Worm (Caenorhabditis elegans) whole organism, late embryonic: ENCODE measurements around the gene F28H6.8.

Experiments
- C08G9.2 ChIP-seq: sonication (generic microtip); optimal IDR thresholded peaks from 2 replicates; lab custom pipeline; 2016; ENCODE audit warnings: mild to moderate bottlenecking, missing genetic modification characterization, moderate library complexity, missing compliant biosample characterization
- K09A11.1 ChIP-seq: sonication (generic microtip); optimal IDR thresholded peaks from 2 replicates; lab custom pipeline; 2017; ENCODE audit warnings: antibody characterized with exemption, mild to moderate bottlenecking, missing genetic modification characterization, missing compliant biosample characterization; ENCODE audit not compliant: insufficient read depth
- T23F11.4 ChIP-seq: fragments of 200-800 bp; sonication (Bioruptor generic); optimal IDR thresholded peaks from 2 replicates; lab custom pipeline; 2018; ENCODE audit warnings: mild to moderate bottlenecking, missing genetic modification characterization, missing compliant biosample characterization
- Y22D7AL.16 ChIP-seq: sonication (generic microtip); optimal IDR thresholded peaks from 2 replicates; lab custom pipeline; 2016; ENCODE audit warnings: missing genetic modification characterization, missing compliant biosample characterization
- ahr-1 ChIP-seq: sonication (generic microtip); optimal IDR thresholded peaks from 2 replicates; lab custom pipeline; 2016; ENCODE audit warnings: missing genetic modification characterization, missing compliant biosample characterization
- ama-1 ChIP-seq: fragments of 150-350 bp; optimal IDR thresholded peaks from 2 replicates; lab custom pipeline; 2014
- ceh-14 ChIP-seq: sonication (generic microtip); optimal IDR thresholded peaks from 2 replicates; lab custom pipeline; 2016; ENCODE audit warnings: missing genotype, missing genetic modification characterization, missing compliant biosample characterization
- ceh-18 ChIP-seq: sonication (generic microtip); optimal IDR thresholded peaks from 2 replicates; lab custom pipeline; 2016; ENCODE audit warnings: missing genetic modification characterization, missing compliant biosample characterization
- ceh-2 ChIP-seq: sonication (generic microtip); optimal IDR thresholded peaks from 2 replicates; lab custom pipeline; 2016; ENCODE audit warnings: missing genotype, missing genetic modification characterization, missing compliant biosample characterization
- ceh-30 ChIP-seq: fragments of 150-350 bp; optimal IDR thresholded peaks from 2 replicates; lab custom pipeline; 2014; ENCODE audit warnings: missing biosample characterization, missing genetic modification characterization
- ceh-31 ChIP-seq: sonication (generic microtip); optimal IDR thresholded peaks from 2 replicates; lab custom pipeline; 2016; ENCODE audit warnings: missing genetic modification characterization, missing compliant biosample characterization
- ceh-34 ChIP-seq: sonication (generic microtip); optimal IDR thresholded peaks from 2 replicates; lab custom pipeline; 2016; ENCODE audit warnings: mild to moderate bottlenecking, missing genetic modification characterization, missing compliant biosample characterization
- ceh-48 ChIP-seq: sonication (generic microtip); optimal IDR thresholded peaks from 2 replicates; lab custom pipeline; 2016; ENCODE audit warnings: missing genetic modification characterization, inconsistent platforms, missing compliant biosample characterization
- ceh-6 ChIP-seq: fragments of 200-800 bp; sonication (Bioruptor generic); optimal IDR thresholded peaks from 2 replicates; lab custom pipeline; 2018; ENCODE audit warnings: mild to moderate bottlenecking, missing genetic modification characterization, missing compliant biosample characterization
- ceh-9 ChIP-seq: sonication (generic microtip); optimal IDR thresholded peaks from 2 replicates; lab custom pipeline; 2016; ENCODE audit warnings: mild to moderate bottlenecking, missing genetic modification characterization, inconsistent platforms, missing compliant biosample characterization
- che-1 ChIP-seq: sonication (generic microtip); optimal IDR thresholded peaks from 2 replicates; lab custom pipeline; 2016; ENCODE audit warnings: mild to moderate bottlenecking, missing genetic modification characterization, missing compliant biosample characterization
- dve-1 ChIP-seq: sonication (generic microtip); optimal IDR thresholded peaks from 2 replicates; lab custom pipeline; 2017; ENCODE audit warnings: antibody characterized with exemption, mild to moderate bottlenecking, missing genetic modification characterization, missing compliant biosample characterization
- ets-4 ChIP-seq: sonication (generic microtip); optimal IDR thresholded peaks from 2 replicates; lab custom pipeline; 2016; ENCODE audit warnings: missing genetic modification characterization, missing compliant biosample characterization
- eyg-1 ChIP-seq: sonication (generic microtip); optimal IDR thresholded peaks from 2 replicates; lab custom pipeline; 2016; ENCODE audit warnings: missing genotype, missing genetic modification characterization, missing compliant biosample characterization
- fkh-6 ChIP-seq: sonication (generic microtip); optimal IDR thresholded peaks from 2 replicates; lab custom pipeline; 2016; ENCODE audit warnings: missing genetic modification characterization, missing compliant biosample characterization
- gmeb-2 ChIP-seq: sonication (generic microtip); optimal IDR thresholded peaks from 2 replicates; lab custom pipeline; 2016; ENCODE audit warnings: missing genetic modification characterization, inconsistent platforms, missing compliant biosample characterization
- hlh-13 ChIP-seq: fragments of 200-800 bp; sonication (Bioruptor generic); optimal IDR thresholded peaks from 2 replicates; lab custom pipeline; 2018; ENCODE audit warnings: mild to moderate bottlenecking, missing genetic modification characterization, missing compliant biosample characterization
- hlh-15 ChIP-seq: sonication (generic microtip); optimal IDR thresholded peaks from 2 replicates; lab custom pipeline; 2016; ENCODE audit warnings: missing genetic modification characterization, missing compliant biosample characterization
- hlh-30 ChIP-seq: sonication (generic microtip); optimal IDR thresholded peaks from 2 replicates; lab custom pipeline; 2017; ENCODE audit warnings: antibody characterized with exemption, missing genetic modification characterization, missing compliant biosample characterization; ENCODE audit not compliant: insufficient read depth
- lim-6 ChIP-seq: sonication (generic microtip); optimal IDR thresholded peaks from 2 replicates; lab custom pipeline; 2016; ENCODE audit warnings: missing genetic modification characterization, missing compliant biosample characterization
- mec-3 ChIP-seq: sonication (generic microtip); optimal IDR thresholded peaks from 2 replicates; lab custom pipeline; 2016; ENCODE audit warnings: borderline replicate concordance, missing genetic modification characterization, missing compliant biosample characterization
- nfya-1 ChIP-seq: sonication (generic microtip); optimal IDR thresholded peaks from 2 replicates; lab custom pipeline; 2017; ENCODE audit warnings: missing genetic modification characterization, mild to moderate bottlenecking, missing compliant biosample characterization, antibody characterized with exemption, moderate library complexity
- nhr-232 ChIP-seq: sonication (generic microtip); optimal IDR thresholded peaks from 2 replicates; lab custom pipeline; 2016; ENCODE audit warnings: missing genetic modification characterization, missing compliant biosample characterization
- npax-4 ChIP-seq: sonication (generic microtip); optimal IDR thresholded peaks from 2 replicates; lab custom pipeline; 2016; ENCODE audit warnings: missing genetic modification characterization, missing compliant biosample characterization
- odd-2 ChIP-seq: sonication (generic microtip); optimal IDR thresholded peaks from 2 replicates; lab custom pipeline; 2017; ENCODE audit warnings: antibody characterized with exemption, mild to moderate bottlenecking, missing genetic modification characterization, missing compliant biosample characterization
- pha-4 ChIP-seq: fragments of 150-350 bp; optimal IDR thresholded peaks from 2 replicates; lab custom pipeline; 2018; ENCODE audit warnings: missing biosample characterization, missing genetic modification reagents, missing genetic modification characterization
- sdc-2 ChIP-seq: sonication (generic microtip); optimal IDR thresholded peaks from 2 replicates; lab custom pipeline; 2016; ENCODE audit warnings: missing genotype, missing genetic modification characterization, missing compliant biosample characterization
- sox-4 ChIP-seq: sonication (generic microtip); optimal IDR thresholded peaks from 2 replicates; lab custom pipeline; 2017; ENCODE audit warnings: mild to moderate bottlenecking, missing genetic modification characterization, inconsistent platforms, missing compliant biosample characterization
- tbx-2 ChIP-seq: sonication (generic microtip); optimal IDR thresholded peaks from 2 replicates; lab custom pipeline; 2016; ENCODE audit warnings: missing genetic modification characterization, missing compliant biosample characterization
- tbx-7 ChIP-seq: sonication (generic microtip); optimal IDR thresholded peaks from 2 replicates; lab custom pipeline; 2016; ENCODE audit warnings: missing genotype, missing genetic modification characterization, missing compliant biosample characterization
- ttx-3 ChIP-seq: sonication (generic microtip); optimal IDR thresholded peaks from 2 replicates; lab custom pipeline; 2016; ENCODE audit warnings: missing genetic modification reagents, missing genetic modification characterization, missing compliant biosample characterization
- unc-3 ChIP-seq, 2 experiments: fragments of 200-800 bp in 1 of 2; sonication (Bioruptor generic) in 1 of 2; sonication (generic microtip) in 1 of 2; conservative IDR thresholded peaks in 1 of 2; optimal IDR thresholded peaks in 1 of 2; 2 replicates each; pipeline versions ENCODE4 v1.3.6 to Lab custom; 2016 to 2022; ENCODE audit warnings: missing compliant biosample characterization in 2 of 2, missing genetic modification characterization in 2 of 2, missing genetic modification reagents in 1 of 2
- unc-55 ChIP-seq: sonication (generic microtip); optimal IDR thresholded peaks from 2 replicates; lab custom pipeline; 2017; ENCODE audit warnings: missing biosample characterization, missing genetic modification reagents, missing genetic modification characterization
- zip-5 ChIP-seq: sonication (generic microtip); optimal IDR thresholded peaks from 2 replicates; lab custom pipeline; 2016; ENCODE audit warnings: missing genetic modification characterization, missing compliant biosample characterization
- ztf-16 ChIP-seq: sonication (generic microtip); optimal IDR thresholded peaks from 2 replicates; lab custom pipeline; 2017; ENCODE audit warnings: missing genetic modification characterization, missing compliant biosample characterization

F28H6.8 gene

DNA sequence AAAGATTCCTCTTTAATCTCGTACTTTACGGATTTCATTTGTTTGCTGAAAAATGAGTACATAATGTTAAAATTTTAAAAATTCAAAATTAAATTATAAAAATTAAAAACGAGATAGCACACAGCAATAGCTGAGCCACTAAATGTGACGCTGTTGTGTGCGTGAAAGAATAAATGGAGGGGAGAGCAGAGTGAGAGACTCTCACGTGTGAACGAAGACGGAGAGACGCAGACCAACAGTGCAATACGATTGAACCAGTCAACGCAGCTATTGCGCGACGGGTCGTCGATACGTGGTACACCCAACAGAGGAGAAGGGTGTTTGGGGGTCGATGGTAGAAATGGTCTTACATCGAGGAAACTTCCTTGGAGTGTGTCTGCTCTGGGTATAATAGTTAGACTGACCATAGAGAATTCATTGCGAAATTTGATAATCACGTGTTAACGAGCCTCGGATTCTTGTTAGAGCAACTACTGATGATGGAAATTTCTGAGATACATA lies 35.5 kb downstream of the F28H6.8 start, which contains the start of gene F16B12.4:
Gene F16B12.4, minus strand, starts transcription at position 51 of the 501 bp plus-strand sequence.
- TF ChIP-seq unc-3 (GFP tag; conservative IDR thresholded peaks at IDR 0.05; lab: Robert Waterston, UW) (no peak), unc-3 (tag; optimal IDR thresholded peaks at IDR 0.05; lab: Kevin White, UChicago) (no peak), sdc-2 (tag; lab: Kevin White, UChicago) (peak; percentile 1), ceh-31 (tag; lab: Kevin White, UChicago) (peak; percentile 24), fkh-6 (tag; lab: Kevin White, UChicago) (no peak), hlh-30 (tag; lab: Kevin White, UChicago) (peak; percentile 73), zip-5 (tag; lab: Kevin White, UChicago) (no peak), tbx-7 (tag; lab: Kevin White, UChicago) (no peak), ets-4 (tag; lab: Kevin White, UChicago) (no peak), nfya-1 (tag; lab: Kevin White, UChicago) (peak; percentile 61), unc-55 (GFP tag; lab: Kevin White, UChicago) (no peak), Y22D7AL.16 (tag; lab: Kevin White, UChicago) (no peak), che-1 (no peak), gmeb-2 (no peak), hlh-15 (tag; lab: Kevin White, UChicago) (no peak)

DNA sequence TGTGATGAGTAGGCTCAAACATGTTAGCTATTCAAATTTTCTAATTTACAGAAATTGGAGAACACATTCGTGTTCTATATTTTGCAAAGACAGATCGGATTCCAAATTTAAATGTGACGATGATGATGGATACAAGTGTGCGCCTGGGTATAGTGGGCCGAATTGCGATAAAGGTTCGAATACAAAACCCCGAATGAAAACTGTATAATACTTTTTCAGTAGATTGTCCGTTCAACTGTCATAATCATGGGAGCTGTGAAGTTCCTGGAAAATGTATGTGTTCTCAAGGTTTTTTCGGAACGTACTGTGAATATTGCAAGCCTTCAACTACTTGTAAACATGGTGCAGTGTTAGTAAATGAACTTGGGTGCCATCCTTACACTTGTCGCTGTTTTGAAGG lies 43.2 kb downstream of the F28H6.8 start:
- TF ChIP-seq mec-3 = no peak
- no peak for TF ChIP-seq ets-4 (tag; lab: Kevin White, UChicago)
- TF ChIP-seq sox-4 = no peak
- TF ChIP-seq nfya-1 (tag; lab: Kevin White, UChicago) = no peak
- TF ChIP-seq dve-1 (tag; lab: Kevin White, UChicago) = no peak
- TF ChIP-seq ttx-3 = no peak
- TF ChIP-seq ahr-1 = no peak
- no peak for TF ChIP-seq odd-2 (tag; lab: Kevin White, UChicago)
- TF ChIP-seq eyg-1 (tag; lab: Kevin White, UChicago) = no peak
- no peak for TF ChIP-seq T23F11.4
- no peak for TF ChIP-seq unc-55 (GFP tag; lab: Kevin White, UChicago)
- no peak for TF ChIP-seq pha-4
- no peak for TF ChIP-seq ztf-16
- TF ChIP-seq gmeb-2 = no peak
- no peak for TF ChIP-seq tbx-2

DNA sequence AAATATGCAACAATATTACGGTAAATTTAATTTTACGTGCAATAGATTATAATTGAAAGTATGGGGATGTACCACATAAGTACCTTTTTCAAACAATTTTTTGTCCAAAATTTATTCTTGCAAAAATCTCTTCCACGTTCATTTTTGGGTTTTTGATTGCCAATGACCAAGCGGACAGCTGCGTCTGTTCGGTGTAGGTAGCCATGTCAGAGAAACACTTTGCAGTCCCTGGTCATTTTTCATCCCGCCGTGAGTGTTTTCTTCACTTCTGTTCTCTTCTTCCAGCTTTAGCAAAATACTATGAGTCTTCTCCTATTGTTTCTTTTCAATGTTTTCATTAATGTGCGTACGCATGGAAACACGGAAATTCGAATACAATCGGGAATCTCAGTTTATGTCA lies 44.1 kb downstream of the F28H6.8 start, which contains the start of gene dsl-4:
Gene dsl-4, plus strand, starts transcription at position 301 of the 400 bp plus-strand sequence.
- TF ChIP-seq Y22D7AL.16 (tag; lab: Kevin White, UChicago) = no peak
- no peak for TF ChIP-seq ceh-6 (GFP tag; lab: Kevin White, UChicago)
- no peak for TF ChIP-seq K09A11.1 (tag; lab: Kevin White, UChicago)
- no peak for TF ChIP-seq sdc-2 (tag; lab: Kevin White, UChicago)
- no peak for TF ChIP-seq gmeb-2
- no peak for TF ChIP-seq tbx-2
- no peak for TF ChIP-seq ceh-18 (tag; lab: Kevin White, UChicago)
- no peak for TF ChIP-seq ceh-9
- no peak for TF ChIP-seq hlh-13
- TF ChIP-seq ceh-14 (tag; lab: Kevin White, UChicago) = no peak
- no peak for TF ChIP-seq ama-1

ce11 chrX:14085208-14085607 lies 48.9 kb downstream of the F28H6.8 start, which contains the start of gene F16B12.1:
TSS of gene F16B12.1 (plus strand) at chrX:14085508.
- TF ChIP-seq C08G9.2 (tag; lab: Kevin White, UChicago) (no peak), zip-5 (tag; lab: Kevin White, UChicago) (no peak), ceh-30 (tag; lab: Kevin White, UChicago) (no peak), ceh-34 (tag; lab: Kevin White, UChicago) (no peak), K09A11.1 (tag; lab: Kevin White, UChicago) (no peak), hlh-30 (tag; lab: Kevin White, UChicago) (no peak), ceh-2 (tag; lab: Kevin White, UChicago) (no peak), eyg-1 (tag; lab: Kevin White, UChicago) (no peak), lim-6 (no peak), npax-4 (tag; lab: Kevin White, UChicago) (no peak), ceh-48 (no peak), tbx-2 (no peak), hlh-13 (no peak), nhr-232 (no peak)
